Fruit fly (Drosophila melanogaster): ENCODE data around the gene Rrp47.

The Rrp47 gene

DNA sequence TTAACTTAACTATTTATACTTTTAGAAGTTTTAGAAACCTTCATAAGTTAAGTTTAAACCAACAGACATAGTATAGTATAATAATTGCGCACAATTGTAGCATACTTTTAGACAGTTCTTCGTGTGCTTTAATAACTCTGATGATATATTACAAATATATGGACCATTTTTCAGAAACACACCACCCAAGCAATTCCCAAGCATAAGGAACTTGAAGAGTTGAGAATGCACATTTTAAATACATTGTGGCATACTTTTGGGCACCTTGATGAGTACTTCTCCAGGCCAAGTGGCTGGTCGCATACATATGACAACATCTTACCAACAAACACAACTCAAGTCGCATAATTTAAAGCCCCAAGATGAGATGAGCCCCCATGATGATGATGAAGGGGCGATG is 24.9 kb downstream of the Rrp47 start:
- TF ChIP-seq Sin3A (optimal IDR thresholded peaks at IDR 0.05) (no peak), ttk (optimal IDR thresholded peaks at IDR 0.05) (no peak), Myc (optimal IDR thresholded peaks at IDR 0.05) (no peak), psq (optimal IDR thresholded peaks at IDR 0.05) (no peak), insv (optimal IDR thresholded peaks at IDR 0.05) (no peak), h (optimal IDR thresholded peaks at IDR 0.05) (no peak)

DNA sequence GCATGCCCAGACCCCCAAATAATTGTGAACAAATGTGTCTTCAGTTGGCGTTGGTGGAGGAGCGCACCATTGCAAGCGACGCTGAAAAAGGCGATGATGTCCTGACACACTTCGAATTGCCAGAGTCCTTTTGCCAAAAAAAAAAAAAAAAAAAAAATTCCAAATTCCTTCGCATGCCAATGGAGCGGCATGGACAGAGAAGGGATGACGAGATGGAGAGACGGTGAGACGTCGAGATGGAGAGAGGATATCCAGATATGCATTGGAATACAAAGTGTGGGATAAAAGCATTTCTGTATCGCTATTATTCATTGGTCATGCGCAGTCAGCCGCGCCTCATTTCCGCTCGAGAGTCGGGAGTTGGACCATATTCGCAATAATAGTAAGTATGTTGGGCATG is 26.9 kb downstream of the Rrp47 start:
- TF ChIP-seq psq (optimal IDR thresholded peaks at IDR 0.05) (no peak), ttk (optimal IDR thresholded peaks at IDR 0.05) (no peak), Myc (optimal IDR thresholded peaks at IDR 0.05) (no peak), insv (optimal IDR thresholded peaks at IDR 0.05) (no peak), h (optimal IDR thresholded peaks at IDR 0.05) (no peak), Sin3A (optimal IDR thresholded peaks at IDR 0.05) (no peak)

DNA sequence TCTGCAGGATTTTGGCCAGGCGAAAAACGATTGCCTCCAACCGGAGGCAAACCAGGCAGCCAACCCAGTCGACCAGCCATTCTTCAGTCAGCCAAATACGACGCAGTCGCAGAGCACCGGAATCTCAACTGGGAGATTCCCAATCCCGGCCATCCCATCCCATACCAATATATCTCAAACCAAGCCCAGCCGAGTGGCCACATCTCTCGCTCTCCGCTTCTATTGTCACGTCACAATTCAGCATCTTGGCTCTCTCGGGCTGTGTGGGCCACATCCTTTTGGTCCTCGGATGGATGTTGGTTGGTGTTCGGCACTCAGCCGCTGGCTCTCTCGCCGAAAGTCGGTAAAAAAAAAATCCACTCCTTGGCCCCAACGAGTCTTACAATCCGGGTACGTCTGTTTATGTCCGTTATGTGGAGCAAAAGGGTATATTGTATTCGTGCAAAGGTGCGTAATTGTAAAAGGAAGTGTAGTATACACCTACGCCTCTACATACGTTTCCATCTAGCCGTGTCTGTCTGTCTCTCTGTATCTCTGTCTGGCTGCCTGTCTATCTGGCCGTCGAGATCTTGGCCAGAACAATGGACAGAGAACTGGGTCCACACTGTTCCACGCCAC is 28.6 kb downstream of the Rrp47 start, which contains the start of gene mmd:
TSS of gene mmd (minus strand) at position 3 of the 618 bp plus-strand sequence.
- TF ChIP-seq Sin3A (optimal IDR thresholded peaks at IDR 0.05) (no peak), ttk (optimal IDR thresholded peaks at IDR 0.05) (no peak), psq (optimal IDR thresholded peaks at IDR 0.05) (no peak), insv (optimal IDR thresholded peaks at IDR 0.05) (no peak)

DNA sequence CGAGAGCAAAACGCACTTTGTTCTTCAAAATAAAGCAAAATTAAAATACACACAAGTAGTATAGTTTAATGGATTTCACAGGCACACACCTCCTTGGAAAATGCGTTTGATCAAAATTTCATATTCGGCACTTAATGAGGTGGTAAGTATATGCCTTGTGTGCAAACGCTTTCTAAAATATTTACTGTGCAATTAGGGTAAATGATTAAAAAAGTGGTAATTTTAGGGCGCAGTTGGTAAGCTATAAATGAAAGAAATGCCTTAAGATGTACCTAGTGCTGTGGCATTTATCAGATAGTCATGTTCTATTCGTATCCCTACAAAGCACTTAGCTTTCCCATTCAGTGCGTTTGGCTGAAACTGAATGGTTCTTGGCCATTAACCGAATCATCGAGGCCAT is 29.4 kb downstream of the Rrp47 start, which contains the start of gene Or13a:
TSS of gene Or13a (plus strand) at position 301 of the 400 bp plus-strand sequence.
- TF ChIP-seq h (optimal IDR thresholded peaks at IDR 0.05) (no peak), psq (optimal IDR thresholded peaks at IDR 0.05) (no peak), Myc (optimal IDR thresholded peaks at IDR 0.05) (no peak), Sin3A (optimal IDR thresholded peaks at IDR 0.05) (no peak), ttk (optimal IDR thresholded peaks at IDR 0.05) (no peak), insv (optimal IDR thresholded peaks at IDR 0.05) (no peak)

- TF ChIP-seq h (optimal IDR thresholded peaks at IDR 0.05) (no peak), Myc (optimal IDR thresholded peaks at IDR 0.05) (no peak), insv (optimal IDR thresholded peaks at IDR 0.05) (no peak), ttk (optimal IDR thresholded peaks at IDR 0.05) (no peak), psq (optimal IDR thresholded peaks at IDR 0.05) (no peak), Sin3A (optimal IDR thresholded peaks at IDR 0.05) (no peak)
These were observed 31.9 kb downstream of the Rrp47 start, which contains the start of gene CG42766 for dm6 chrX:15976568-15976967. CG42766 (plus strand) TSS chrX:15976868.

dm6 chrX:15982844-15983243 is 38.1 kb downstream of the Rrp47 start, which contains the start of gene Cep164:
Cep164 (minus strand) TSS chrX:15982944.
- TF ChIP-seq Sin3A (optimal IDR thresholded peaks at IDR 0.05) (no peak), ttk (optimal IDR thresholded peaks at IDR 0.05) (no peak), h (optimal IDR thresholded peaks at IDR 0.05) (no peak), insv (optimal IDR thresholded peaks at IDR 0.05) (no peak), Myc (optimal IDR thresholded peaks at IDR 0.05) (no peak), psq (optimal IDR thresholded peaks at IDR 0.05) (no peak)

dm6 chrX:15983501-15983900 is 38.8 kb downstream of the Rrp47 start, which contains the start of gene Slc25A46a:
Slc25A46a (plus strand) TSS chrX:15983772.
- TF ChIP-seq Sin3A (optimal IDR thresholded peaks at IDR 0.05) (no peak), ttk (optimal IDR thresholded peaks at IDR 0.05) (no peak), insv (optimal IDR thresholded peaks at IDR 0.05) (no peak), psq (optimal IDR thresholded peaks at IDR 0.05) (no peak), h (optimal IDR thresholded peaks at IDR 0.05) (no peak), Myc (optimal IDR thresholded peaks at IDR 0.05) (no peak)

DNA sequence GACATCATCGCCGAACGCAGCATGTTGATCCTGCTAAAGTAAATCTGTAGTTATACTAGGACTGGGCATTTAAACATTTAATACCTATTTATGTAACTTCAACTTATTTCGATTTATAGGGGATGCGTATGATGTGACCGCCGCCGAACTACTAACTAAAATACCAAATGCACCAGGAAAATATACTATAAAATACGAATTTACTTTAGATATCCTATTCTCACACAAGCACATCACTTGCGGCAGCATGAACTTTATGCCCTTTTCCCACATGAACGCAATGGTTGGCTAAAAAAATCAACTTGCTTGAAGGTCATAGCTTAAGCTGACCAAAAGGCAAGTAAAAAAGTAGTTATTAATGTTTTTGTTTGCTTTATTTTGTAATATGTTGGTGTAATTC is 42.0 kb downstream of the Rrp47 start, which contains the start of gene ND-20:
TSS of gene ND-20 (minus strand) at position 155 of the 400 bp plus-strand sequence.
- TF ChIP-seq h (optimal IDR thresholded peaks at IDR 0.05) (no peak), psq (optimal IDR thresholded peaks at IDR 0.05) (no peak), Sin3A (optimal IDR thresholded peaks at IDR 0.05) (no peak), insv (optimal IDR thresholded peaks at IDR 0.05) (no peak), ttk (optimal IDR thresholded peaks at IDR 0.05) (no peak), Myc (optimal IDR thresholded peaks at IDR 0.05) (no peak)

DNA sequence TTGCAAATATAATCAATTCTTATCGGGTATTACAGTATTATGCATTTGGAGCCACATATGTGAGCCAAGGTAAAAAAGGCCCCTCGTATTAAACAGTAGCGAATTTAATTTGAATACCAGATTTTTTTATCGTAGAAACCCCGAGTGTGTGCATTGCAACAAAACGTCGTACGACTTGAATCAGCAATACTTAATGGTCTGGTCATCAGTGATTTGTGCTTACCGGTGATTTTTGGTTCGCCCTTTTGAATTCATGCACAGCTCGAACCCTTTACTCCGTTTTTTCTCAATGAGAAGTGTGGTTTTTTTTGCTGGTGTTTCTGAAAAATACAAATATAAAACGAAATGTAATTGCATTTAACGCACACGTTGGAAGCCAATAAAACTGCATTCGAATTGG is 44.9 kb downstream of the Rrp47 start:
- TF ChIP-seq h (optimal IDR thresholded peaks at IDR 0.05) (no peak), insv (optimal IDR thresholded peaks at IDR 0.05) (no peak), psq (optimal IDR thresholded peaks at IDR 0.05) (no peak), Sin3A (optimal IDR thresholded peaks at IDR 0.05) (no peak), Myc (optimal IDR thresholded peaks at IDR 0.05) (no peak), ttk (optimal IDR thresholded peaks at IDR 0.05) (no peak)

DNA sequence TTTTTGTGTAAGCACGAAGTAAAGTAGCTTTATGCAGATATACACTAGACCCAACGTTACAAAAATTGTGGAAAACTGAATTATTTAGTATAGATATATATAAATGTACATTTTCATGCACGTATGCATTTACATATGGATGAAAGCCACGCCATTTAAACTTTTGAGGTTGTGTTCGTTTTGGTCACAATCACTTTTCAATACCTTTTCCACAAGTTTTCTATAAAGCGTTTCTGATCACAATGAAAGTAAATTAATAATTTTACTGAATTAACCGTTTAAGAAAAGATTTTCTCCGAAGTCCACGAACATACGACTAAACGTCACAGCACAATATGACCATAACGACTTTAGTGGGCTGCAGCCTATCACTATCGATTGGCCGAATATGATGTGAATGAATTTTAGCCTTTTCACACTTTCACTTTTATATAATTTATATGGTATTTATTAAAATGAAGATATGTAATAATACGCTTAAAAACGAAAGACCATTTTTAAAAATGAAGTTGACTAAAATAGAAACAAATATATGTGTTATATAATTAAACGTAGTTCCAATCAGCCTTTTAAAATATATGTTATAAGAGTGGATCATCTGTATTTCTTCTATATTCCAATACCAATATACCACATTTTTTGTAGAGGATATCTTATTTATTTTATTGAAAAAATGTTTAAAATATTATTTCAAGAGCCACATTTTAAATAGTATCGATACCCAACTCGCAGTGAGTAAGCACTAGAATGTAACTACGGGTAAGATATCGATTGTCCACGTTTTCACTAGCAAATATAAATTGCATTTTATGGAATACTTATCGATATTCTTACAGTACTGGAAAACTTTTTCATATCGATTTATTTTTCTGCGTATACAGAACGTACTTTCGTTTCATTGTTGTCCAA is 47.2 kb downstream of the Rrp47 start, which contains the start of the genes CG46312, eIF5 and exd:
TSS of gene CG46312 (minus strand) at position 357 of the 909 bp plus-strand sequence.
TSS of gene eIF5 (minus strand) at position 357 of the 909 bp plus-strand sequence.
TSS of gene exd (plus strand) at position 851 of the 909 bp plus-strand sequence.
- no peak for TF ChIP-seq psq (optimal IDR thresholded peaks at IDR 0.05)
- TF ChIP-seq Sin3A (optimal IDR thresholded peaks at IDR 0.05) = no peak
- TF ChIP-seq ttk (optimal IDR thresholded peaks at IDR 0.05) = no peak
- no peak for TF ChIP-seq h (optimal IDR thresholded peaks at IDR 0.05)
- no peak for TF ChIP-seq insv (optimal IDR thresholded peaks at IDR 0.05)
- TF ChIP-seq Myc (optimal IDR thresholded peaks at IDR 0.05) = no peak

DNA sequence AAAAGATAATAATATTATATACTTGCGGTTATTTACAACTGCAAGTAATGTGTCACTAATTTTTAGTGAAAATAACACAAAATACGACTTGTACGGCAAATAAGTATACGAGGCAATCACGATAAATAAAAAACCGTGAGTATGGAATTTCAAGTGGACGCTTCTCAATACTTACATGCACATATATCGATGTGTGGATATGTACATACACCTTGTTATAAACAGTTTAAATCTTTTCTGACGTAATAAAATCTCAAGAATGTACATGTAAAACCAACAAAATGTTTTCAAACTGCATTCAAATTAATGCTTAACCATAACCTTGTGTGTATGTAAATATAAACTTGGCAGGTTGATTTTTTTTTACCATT is 47.8 kb downstream of the Rrp47 start:
- TF ChIP-seq ttk (optimal IDR thresholded peaks at IDR 0.05) = no peak
- TF ChIP-seq Myc (optimal IDR thresholded peaks at IDR 0.05) = no peak
- no peak for TF ChIP-seq psq (optimal IDR thresholded peaks at IDR 0.05)
- TF ChIP-seq h (optimal IDR thresholded peaks at IDR 0.05) = no peak
- TF ChIP-seq Sin3A (optimal IDR thresholded peaks at IDR 0.05) = no peak
- no peak for TF ChIP-seq insv (optimal IDR thresholded peaks at IDR 0.05)

All from Kc167 (cell line).